Worm (Caenorhabditis elegans) whole organism, L2 larva: ENCODE data around the gene F01F1.11.

Experiments used
- C34F6.9 ChIP-seq: fragments of 150-350 bp; optimal IDR thresholded peaks from 2 replicates; lab custom pipeline; 2014; ENCODE audit warnings: missing biosample characterization, missing genetic modification characterization
- R02D3.7 ChIP-seq: fragments of 150-350 bp; optimal IDR thresholded peaks from 2 replicates; lab custom pipeline; 2014; ENCODE audit warnings: missing biosample characterization, missing genetic modification characterization
- Y55F3AM.14 ChIP-seq: fragments of 200-800 bp; sonication (Bioruptor generic); optimal IDR thresholded peaks from 2 replicates; lab custom pipeline; 2018; ENCODE audit warnings: mild to moderate bottlenecking, missing genetic modification characterization, missing compliant biosample characterization
- ZK546.5 ChIP-seq: sonication (generic microtip); optimal IDR thresholded peaks from 2 replicates; lab custom pipeline; 2017; ENCODE audit warnings: missing biosample characterization, missing genetic modification characterization
- aly-2 ChIP-seq: fragments of 150-350 bp; optimal IDR thresholded peaks from 2 replicates; lab custom pipeline; 2014; ENCODE audit warnings: missing biosample characterization, missing genetic modification characterization
- ama-1 ChIP-seq: fragments of 150-350 bp; optimal IDR thresholded peaks from 2 replicates; lab custom pipeline; 2018; ENCODE audit warnings: inconsistent platforms
- blmp-1 ChIP-seq: sonication (generic microtip); optimal IDR thresholded peaks from 2 replicates; lab custom pipeline; 2017; ENCODE audit warnings: missing genetic modification characterization, mild to moderate bottlenecking, missing compliant biosample characterization, antibody characterized with exemption, moderate library complexity; ENCODE audit not compliant: insufficient read depth
- ceh-16 ChIP-seq: fragments of 150-350 bp; optimal IDR thresholded peaks from 2 replicates; lab custom pipeline; 2014; ENCODE audit warnings: missing biosample characterization, missing genetic modification characterization
- ceh-82 ChIP-seq: fragments of 150-350 bp; optimal IDR thresholded peaks from 2 replicates; lab custom pipeline; 2014; ENCODE audit warnings: missing biosample characterization, missing genetic modification characterization
- dmd-4 ChIP-seq: sonication (generic microtip); optimal IDR thresholded peaks from 2 replicates; lab custom pipeline; 2017; ENCODE audit warnings: missing biosample characterization, missing genetic modification characterization
- elt-3 ChIP-seq: sonication (generic microtip); optimal IDR thresholded peaks from 2 replicates; lab custom pipeline; 2017; ENCODE audit warnings: missing biosample characterization, missing genetic modification characterization
- fos-1 ChIP-seq: fragments of 150-350 bp; optimal IDR thresholded peaks from 2 replicates; lab custom pipeline; 2014; ENCODE audit warnings: missing biosample characterization, missing genetic modification characterization
- gmeb-1 ChIP-seq: fragments of 150-350 bp; optimal IDR thresholded peaks from 2 replicates; lab custom pipeline; 2014; ENCODE audit warnings: missing biosample characterization, missing genetic modification characterization
- lin-11 ChIP-seq: fragments of 150-350 bp; sonication (generic microtip); optimal IDR thresholded peaks from 2 replicates; lab custom pipeline; 2014; ENCODE audit warnings: missing biosample characterization, missing genetic modification characterization, inconsistent platforms, mixed read lengths
- lin-13 ChIP-seq: fragments of 150-350 bp; optimal IDR thresholded peaks from 2 replicates; lab custom pipeline; 2014; ENCODE audit warnings: missing biosample characterization, missing genetic modification reagents, missing genetic modification characterization
- lsy-2 ChIP-seq, 2 experiments: fragments of 150-350 bp in 1 of 2; sonication (generic microtip) in 1 of 2; optimal IDR thresholded peaks; 2 replicates each; lab custom pipeline; 2014 to 2017; ENCODE audit warnings: missing biosample characterization in 2 of 2, missing genetic modification characterization in 2 of 2
- mab-5 ChIP-seq: fragments of 150-350 bp; optimal IDR thresholded peaks from 2 replicates; lab custom pipeline; 2014; ENCODE audit warnings: missing biosample characterization, missing genetic modification characterization
- mbf-1 ChIP-seq: sonication (generic microtip); optimal IDR thresholded peaks from 2 replicates; lab custom pipeline; 2017; ENCODE audit warnings: missing biosample characterization, missing genetic modification characterization
- mdl-1 ChIP-seq, 2 experiments: fragments of 150-350 bp in 1 of 2; sonication (generic microtip) in 1 of 2; optimal IDR thresholded peaks; 2 replicates each; lab custom pipeline; 2017; ENCODE audit warnings: missing biosample characterization in 2 of 2, missing genetic modification characterization in 2 of 2
- nhr-10 ChIP-seq: sonication (generic microtip); optimal IDR thresholded peaks from 2 replicates; lab custom pipeline; 2017; ENCODE audit warnings: missing biosample characterization, missing genetic modification characterization
- nhr-11 ChIP-seq: fragments of 150-350 bp; optimal IDR thresholded peaks from 2 replicates; lab custom pipeline; 2014; ENCODE audit warnings: missing biosample characterization, missing genetic modification characterization
- nhr-129 ChIP-seq: fragments of 150-350 bp; optimal IDR thresholded peaks from 2 replicates; lab custom pipeline; 2014; ENCODE audit warnings: missing biosample characterization, missing genetic modification characterization
- nhr-23 ChIP-seq: fragments of 150-350 bp; optimal IDR thresholded peaks from 2 replicates; lab custom pipeline; 2014; ENCODE audit warnings: missing biosample characterization, missing genetic modification reagents, missing genetic modification characterization
- nhr-237 ChIP-seq: fragments of 150-350 bp; optimal IDR thresholded peaks from 2 replicates; lab custom pipeline; 2014; ENCODE audit warnings: missing biosample characterization, missing genetic modification characterization
- nhr-6 ChIP-seq: fragments of 150-350 bp; optimal IDR thresholded peaks from 2 replicates; lab custom pipeline; 2014; ENCODE audit warnings: missing biosample characterization, missing genetic modification characterization
- nhr-77 ChIP-seq: fragments of 150-350 bp; optimal IDR thresholded peaks from 2 replicates; lab custom pipeline; 2014; ENCODE audit warnings: missing biosample characterization, missing genetic modification characterization
- sem-4 ChIP-seq: fragments of 150-350 bp; optimal IDR thresholded peaks from 2 replicates; lab custom pipeline; 2014; ENCODE audit warnings: missing biosample characterization, missing genetic modification reagents, missing genetic modification characterization
- skn-1 ChIP-seq: sonication (generic microtip); optimal IDR thresholded peaks from 2 replicates; lab custom pipeline; 2017; ENCODE audit warnings: missing biosample characterization, missing genetic modification characterization
- sma-3 ChIP-seq: sonication (generic microtip); optimal IDR thresholded peaks from 2 replicates; lab custom pipeline; 2016; ENCODE audit warnings: missing genetic modification reagents, missing genetic modification characterization, missing compliant biosample characterization
- sma-9 ChIP-seq, 2 experiments: fragments of 150-350 bp in 1 of 2; sonication (generic microtip) in 1 of 2; optimal IDR thresholded peaks; 2 replicates each; lab custom pipeline; 2014 to 2016; ENCODE audit warnings: missing genetic modification characterization in 2 of 2, mild to moderate bottlenecking in 1 of 2, missing biosample characterization in 1 of 2, missing compliant biosample characterization in 1 of 2, missing genetic modification reagents in 1 of 2, moderate library complexity in 1 of 2
- snpc-4 ChIP-seq: fragments of 150-350 bp; optimal IDR thresholded peaks from 2 replicates; lab custom pipeline; 2014; ENCODE audit warnings: missing biosample characterization, missing genetic modification characterization
- unc-39 ChIP-seq: fragments of 150-350 bp; optimal IDR thresholded peaks from 2 replicates; lab custom pipeline; 2014; ENCODE audit warnings: missing biosample characterization, missing genetic modification characterization
- unc-55 ChIP-seq: fragments of 150-350 bp; sonication (generic microtip); optimal IDR thresholded peaks from 3 replicates; lab custom pipeline; 2014; ENCODE audit warnings: missing biosample characterization, missing genetic modification reagents, missing genetic modification characterization
- ztf-1 ChIP-seq: fragments of 200-800 bp; sonication (Bioruptor generic); conservative IDR thresholded peaks from 2 replicates; pipeline ENCODE4 v1.3.6; 2022; ENCODE audit warnings: missing genetic modification characterization, missing compliant biosample characterization
- ztf-4 ChIP-seq: fragments of 150-350 bp; optimal IDR thresholded peaks from 2 replicates; lab custom pipeline; 2014; ENCODE audit warnings: missing biosample characterization, missing genetic modification characterization

Gene F01F1.11

DNA sequence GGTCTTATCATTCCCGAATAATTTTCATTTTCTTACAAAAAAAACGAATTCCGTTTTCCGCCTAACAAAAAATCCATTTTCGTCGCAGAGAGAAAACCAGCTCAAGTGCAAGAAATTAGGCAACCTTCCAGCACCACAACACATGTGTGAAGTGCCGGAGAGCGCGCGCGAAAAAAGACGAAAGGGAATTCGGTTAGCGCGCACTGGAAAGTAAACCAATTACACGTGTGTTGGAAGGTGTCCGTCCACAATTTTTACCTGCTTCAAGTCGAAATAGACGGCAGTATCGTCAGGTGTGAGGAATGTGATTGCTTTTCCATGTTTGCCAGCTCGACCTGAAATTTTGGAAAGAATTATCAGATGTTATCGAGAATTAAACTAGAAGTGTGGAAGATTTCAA is 37.0 kb downstream of the F01F1.11 start:
- TF ChIP-seq ztf-4 (tag; lab: Kevin White, UChicago) = no peak
- TF ChIP-seq sma-9 (GFP tag; optimal IDR thresholded peaks at IDR 0.05; lab: Kevin White, UChicago) = no peak
- TF ChIP-seq sma-9 (tag; optimal IDR thresholded peaks at IDR 0.05; lab: Kevin White, UChicago) = no peak
- TF ChIP-seq blmp-1 (tag; lab: Kevin White, UChicago) = no peak
- TF ChIP-seq aly-2 (tag; lab: Kevin White, UChicago) = no peak
- no peak for TF ChIP-seq nhr-129
- TF ChIP-seq nhr-11 (tag; lab: Kevin White, UChicago) = no peak
- no peak for TF ChIP-seq skn-1 (tag; lab: Kevin White, UChicago)
- no peak for TF ChIP-seq gmeb-1 (tag; lab: Kevin White, UChicago)
- no peak for TF ChIP-seq ZK546.5 (tag; lab: Kevin White, UChicago)
- no peak for TF ChIP-seq lsy-2 (tag; optimal IDR thresholded peaks at IDR 0.05; lab: Kevin White, UChicago)
- TF ChIP-seq sma-3 = no peak
- no peak for TF ChIP-seq nhr-10 (tag; lab: Kevin White, UChicago)
- no peak for TF ChIP-seq mbf-1
- no peak for TF ChIP-seq nhr-237

DNA sequence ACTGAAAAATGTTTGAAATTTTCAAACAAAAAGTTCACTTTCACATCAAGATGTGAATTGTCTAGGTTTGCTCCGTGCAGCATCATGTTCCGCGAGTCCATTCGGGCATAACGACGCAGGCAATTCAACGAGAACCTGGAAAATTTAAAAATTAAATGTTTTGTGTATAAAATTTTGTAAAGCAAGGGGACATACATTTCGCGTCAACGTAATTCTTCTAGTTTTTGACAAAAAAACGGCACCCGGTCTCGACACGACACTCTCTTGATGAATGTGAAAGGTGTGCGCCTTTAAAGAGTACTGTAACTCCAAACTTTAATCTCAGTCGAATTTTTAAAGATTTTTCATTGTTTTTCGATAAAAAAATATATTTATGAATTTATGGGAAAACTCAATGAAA is 37.6 kb downstream of the F01F1.11 start, which contains the start of gene R12B2.6:
Gene R12B2.6 (minus strand): TSS at position 101 of the 400 bp plus-strand sequence.
- TF ChIP-seq snpc-4 (no peak), ceh-16 (no peak), nhr-23 (no peak), sem-4 (tag; lab: Kevin White, UChicago) (no peak), ztf-1 (GFP tag; lab: Robert Waterston, UW) (no peak), lsy-2 (tag; optimal IDR thresholded peaks at IDR 0.05; lab: Kevin White, UChicago) (no peak), nhr-237 (no peak), mab-5 (tag; lab: Kevin White, UChicago) (no peak), fos-1 (no peak), lin-13 (GFP tag; lab: Kevin White, UChicago) (no peak), elt-3 (tag; lab: Kevin White, UChicago) (no peak), ama-1 (lab: Kevin White, UChicago) (no peak), nhr-6 (tag; lab: Kevin White, UChicago) (no peak), nhr-11 (tag; lab: Kevin White, UChicago) (no peak), unc-55 (GFP tag; lab: Kevin White, UChicago) (no peak), lin-11 (tag; lab: Kevin White, UChicago) (no peak), ceh-82 (no peak), sma-3 (no peak), aly-2 (tag; lab: Kevin White, UChicago) (no peak), unc-39 (no peak)

DNA sequence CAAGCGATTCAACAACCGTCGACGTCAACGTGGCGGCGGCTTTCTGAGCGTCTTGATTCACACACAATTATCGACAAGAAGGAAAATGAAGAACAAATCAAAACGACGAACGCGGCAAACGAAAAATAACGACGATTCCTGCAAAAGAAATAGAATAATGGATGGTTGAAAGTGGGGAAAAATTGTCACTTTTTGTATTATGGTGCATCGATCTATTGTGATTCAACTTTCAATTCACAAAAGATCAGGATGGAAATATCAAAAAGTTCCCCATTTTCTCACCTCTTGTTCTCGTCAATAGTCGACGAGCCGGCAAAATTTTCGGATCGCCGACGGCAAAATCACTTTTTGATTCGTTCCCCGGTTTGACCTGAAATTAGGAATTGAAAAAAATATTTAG is 38.3 kb downstream of the F01F1.11 start, which contains the start of the genes R12B2.13 and mdt-15:
Gene R12B2.13 (minus strand): TSS at position 101 of the 400 bp plus-strand sequence.
Gene mdt-15 (minus strand): TSS at position 376 of the 400 bp plus-strand sequence.
- TF ChIP-seq nhr-77 = no peak
- TF ChIP-seq ama-1 (lab: Kevin White, UChicago) = no peak
- TF ChIP-seq nhr-6 (tag; lab: Kevin White, UChicago) = no peak
- TF ChIP-seq dmd-4 = no peak
- no peak for TF ChIP-seq ztf-4 (tag; lab: Kevin White, UChicago)
- TF ChIP-seq C34F6.9 (tag; lab: Kevin White, UChicago) = no peak
- no peak for TF ChIP-seq skn-1 (tag; lab: Kevin White, UChicago)

DNA sequence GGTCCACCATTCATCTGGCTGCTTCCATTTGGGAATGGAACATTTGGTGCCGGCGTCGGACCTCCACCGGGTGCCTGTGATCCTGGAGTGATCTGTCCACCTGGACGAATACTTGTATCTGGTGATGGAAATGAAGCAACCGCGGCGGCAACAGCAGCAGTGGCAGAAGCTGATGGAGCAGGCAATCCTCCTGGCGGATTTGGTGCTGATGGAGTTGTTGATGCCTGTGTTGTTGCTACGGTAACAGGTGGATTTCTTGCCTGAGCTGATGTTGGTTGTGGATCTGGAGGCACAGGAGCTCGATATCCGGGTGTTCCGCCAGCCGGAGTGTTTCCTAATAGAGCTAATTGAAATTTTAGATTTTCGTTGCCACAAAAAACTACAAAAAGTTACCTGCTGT is 39.2 kb downstream of the F01F1.11 start:
- TF ChIP-seq sma-9 (GFP tag; optimal IDR thresholded peaks at IDR 0.05; lab: Kevin White, UChicago) = no peak
- TF ChIP-seq sma-9 (tag; optimal IDR thresholded peaks at IDR 0.05; lab: Kevin White, UChicago) = no peak
- no peak for TF ChIP-seq nhr-129
- TF ChIP-seq lin-13 (GFP tag; lab: Kevin White, UChicago) = no peak
- no peak for TF ChIP-seq Y55F3AM.14 (GFP tag; lab: Kevin White, UChicago)
- TF ChIP-seq fos-1 = no peak
- TF ChIP-seq nhr-10 (tag; lab: Kevin White, UChicago) = no peak
- TF ChIP-seq R02D3.7 (tag; lab: Kevin White, UChicago) = no peak
- no peak for TF ChIP-seq nhr-6 (tag; lab: Kevin White, UChicago)
- no peak for TF ChIP-seq ama-1 (lab: Kevin White, UChicago)
- no peak for TF ChIP-seq mdl-1 (tag; optimal IDR thresholded peaks at IDR 0.05; lab: Kevin White, UChicago)
- no peak for TF ChIP-seq ZK546.5 (tag; lab: Kevin White, UChicago)
- no peak for TF ChIP-seq unc-55 (GFP tag; lab: Kevin White, UChicago)
- no peak for TF ChIP-seq lsy-2 (tag; optimal IDR thresholded peaks at IDR 0.05; lab: Kevin White, UChicago)
- no peak for TF ChIP-seq sem-4 (tag; lab: Kevin White, UChicago)
- no peak for TF ChIP-seq unc-39
- no peak for TF ChIP-seq sma-3
- TF ChIP-seq ceh-82 = no peak
